Fruit fly (Drosophila melanogaster): ENCODE results near the gene CG15443.
A peak's percentile ranks its signal among the peaks of the same experiment; 100 is the strongest.

dm6 chr2L:4448582-4449016 is 14.6 kb downstream of the CG15443 start, which contains the start of gene MFS18:
- TF ChIP-seq Mnt (GFP tag; optimal IDR thresholded peaks at IDR 0.05) (peak; percentile 91), toe (GFP tag; optimal IDR thresholded peaks at IDR 0.05) (no peak), CG7101 (tag; optimal IDR thresholded peaks at IDR 0.05) (peak; percentile 94), CG33017 (tag; optimal IDR thresholded peaks at IDR 0.05) (peak; percentile 93), kay (GFP tag; ENCODE audit: borderline replicate concordance) (no peak), Hr96 (GFP tag; optimal IDR thresholded peaks at IDR 0.05) (no peak), bab1 (GFP tag; optimal IDR thresholded peaks at IDR 0.05) (peak; percentile 96), ovo (GFP tag; optimal IDR thresholded peaks at IDR 0.05) (peak; percentile 77), pad (GFP tag; optimal IDR thresholded peaks at IDR 0.05) (peak; percentile 76), cnc (optimal IDR thresholded peaks at IDR 0.05) (no peak)

Data from whole organism, adult.